Fruit fly (Drosophila melanogaster): Measurements from ENCODE around the gene Edem1.
A peak's percentile ranks its signal among the peaks of the same experiment; 100 is the strongest.

The Edem1 gene

DNA sequence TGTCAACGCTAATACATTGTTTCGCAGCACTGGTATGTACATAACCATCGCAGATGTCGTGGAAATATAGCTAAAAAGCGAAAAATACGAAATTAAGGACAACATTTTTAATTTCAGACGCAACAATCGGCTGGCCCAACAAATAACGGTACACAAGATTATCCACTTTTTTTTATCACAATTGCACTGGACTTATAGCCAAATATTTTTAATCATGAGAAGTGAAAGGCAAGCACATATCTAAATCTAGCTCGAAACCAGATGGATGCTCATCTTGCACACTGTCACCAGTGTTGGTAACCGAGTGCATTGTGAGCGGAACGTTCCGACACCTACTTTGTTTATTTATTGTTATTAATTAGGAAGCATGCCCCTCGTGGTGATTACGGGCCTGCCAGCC, 31.4 kb upstream of the Edem1 start, which contains the start of the genes CG3857 and CG3587 (continued):
- TF ChIP-seq unc-4 (GFP tag; IDR thresholded peaks at IDR 0.05; ENCODE audit: partially characterized antibody) (peak; percentile 16; the same call in 1 of the 2 replicates), Dfd (GFP tag; optimal IDR thresholded peaks at IDR 0.05) (no peak), kni (GFP tag; optimal IDR thresholded peaks at IDR 0.05) (peak; percentile 31), Jarid2 (GFP tag; optimal IDR thresholded peaks at IDR 0.05) (peak; percentile 49), Asciz (GFP tag; optimal IDR thresholded peaks at IDR 0.05) (peak; percentile 49), gt (GFP tag; IDR thresholded peaks at IDR 0.05) (no peak), CG1024 (GFP tag; IDR thresholded peaks at IDR 0.05) (no peak), Chrac-16 (GFP tag; optimal IDR thresholded peaks at IDR 0.05) (peak; percentile 75), Optix (GFP tag; IDR thresholded peaks at IDR 0.05) (peak; percentile 60; the same call in 1 of the 3 replicates), al (GFP tag; IDR thresholded peaks at IDR 0.05) (peak; percentile 75), YL-1 (GFP tag; optimal IDR thresholded peaks at IDR 0.05) (peak; percentile 65), oc (tag; optimal IDR thresholded peaks at IDR 0.05) (peak; percentile 39), CG11560 (tag; IDR thresholded peaks at IDR 0.05) (0 out of 3 replicates have a peak, but pooled peaks have one; percentile 37), CG16813 (GFP tag; IDR thresholded peaks at IDR 0.05; ENCODE audit: partially characterized antibody) (no peak), CG17359 (tag; optimal IDR thresholded peaks at IDR 0.05) (peak; percentile 50), CG18011 (GFP tag; optimal IDR thresholded peaks at IDR 0.05) (peak; percentile 58), CG6791 (GFP tag; IDR thresholded peaks at IDR 0.05; ENCODE audit: partially characterized antibody) (no peak), lilli (GFP tag; optimal IDR thresholded peaks at IDR 0.05) (peak; percentile 87), chinmo (GFP tag; IDR thresholded peaks at IDR 0.05; ENCODE audit: partially characterized antibody) (no peak), CG2889 (GFP tag; IDR thresholded peaks at IDR 0.05) (0 out of 3 replicates have a peak, but pooled peaks have one; percentile 25), PHDP (tag; optimal IDR thresholded peaks at IDR 0.05) (peak; percentile 54), Opbp (GFP tag; IDR thresholded peaks at IDR 0.05; ENCODE audit: partially characterized antibody) (no peak), dm (GFP tag; optimal IDR thresholded peaks at IDR 0.05) (peak; percentile 88), CG4404 (GFP tag; IDR thresholded peaks at IDR 0.05) (peak; percentile 66), CG8765 (GFP tag; IDR thresholded peaks at IDR 0.05) (peak; percentile 58), jing (GFP tag; optimal IDR thresholded peaks at IDR 0.05) (peak; percentile 44), Meics (GFP tag; optimal IDR thresholded peaks at IDR 0.05) (peak; percentile 55), rib (GFP tag; IDR thresholded peaks at IDR 0.05) (no peak), ash1 (GFP tag; optimal IDR thresholded peaks at IDR 0.05) (no peak), CG30403 (GFP tag; optimal IDR thresholded peaks at IDR 0.05) (peak; percentile 90), seq (GFP tag; IDR thresholded peaks at IDR 0.05) (0 out of 2 replicates have a peak, but pooled peaks have one; percentile 21), MTF-1 (GFP tag; optimal IDR thresholded peaks at IDR 0.05; ENCODE audit: borderline replicate concordance) (no peak), CG8290 (GFP tag; optimal IDR thresholded peaks at IDR 0.05) (peak; percentile 79), CG8290 (tag; optimal IDR thresholded peaks at IDR 0.05) (peak; percentile 57 to 70), Side (GFP tag; optimal IDR thresholded peaks at IDR 0.05) (peak; percentile 61), HLH4C (GFP tag; IDR thresholded peaks at IDR 0.05; ENCODE audit: partially characterized antibody) (no peak), Hey (tag; optimal IDR thresholded peaks at IDR 0.05) (peak; percentile 19), sima (GFP tag; optimal IDR thresholded peaks at IDR 0.05) (no peak), btn (GFP tag; optimal IDR thresholded peaks at IDR 0.05) (peak; percentile 23), tin (GFP tag; optimal IDR thresholded peaks at IDR 0.05) (peak; percentile 70), lov (optimal IDR thresholded peaks at IDR 0.05) (no peak), lov (GFP tag; IDR thresholded peaks at IDR 0.05) (0 out of 3 replicates have a peak, but pooled peaks have one; percentile 43), Hsf (GFP tag; optimal IDR thresholded peaks at IDR 0.05) (peak; percentile 83), CG17568 (GFP tag; optimal IDR thresholded peaks at IDR 0.05) (peak; percentile 46), grn (GFP tag; optimal IDR thresholded peaks at IDR 0.05) (no peak), crp (GFP tag; optimal IDR thresholded peaks at IDR 0.05) (peak in 1 of 2 experiments; percentile 61), Nf-YC (tag; optimal IDR thresholded peaks at IDR 0.05) (peak; percentile 51), CG9876 (GFP tag; optimal IDR thresholded peaks at IDR 0.05) (peak; percentile 69), CG31365 (tag; optimal IDR thresholded peaks at IDR 0.05) (no peak), CG15601 (tag; optimal IDR thresholded peaks at IDR 0.05) (peak; percentile 53)
